Worm (Caenorhabditis elegans) whole organism, L4 larva: ENCODE data around the gene nmy-3.
A peak's percentile ranks its signal among the peaks of the same experiment; 100 is the strongest.
"Not testable (repeated sequence)": the region's sequence is repeated elsewhere in the genome, so short reads cannot be mapped to it uniquely, and the experiment has no call there.

Experiments
- F49E8.2 ChIP-seq: sonication (generic microtip); optimal IDR thresholded peaks from 2 replicates; lab custom pipeline; 2016; ENCODE audit warnings: missing compliant biosample characterization, mild to moderate bottlenecking, missing genetic modification characterization, borderline replicate concordance
- T26A8.4 ChIP-seq: fragments of 200-800 bp; sonication (Bioruptor generic); IDR thresholded peaks from 2 replicates; pipeline ENCODE4 v1.3.6; 2022; ENCODE audit warnings: missing genetic modification characterization, missing compliant biosample characterization
- Y48G9A.11 ChIP-seq: fragments of 200-800 bp; sonication (Bioruptor generic); IDR thresholded peaks from 2 replicates; pipeline ENCODE4 v1.3.6; 2022; ENCODE audit warnings: missing genetic modification reagents, missing genetic modification characterization, missing compliant biosample characterization
- Y5F2A.4 ChIP-seq: fragments of 200-800 bp; sonication (Bioruptor generic); optimal IDR thresholded peaks from 2 replicates; lab custom pipeline; 2018; ENCODE audit warnings: mild to moderate bottlenecking, missing genetic modification characterization, missing compliant biosample characterization
- ZK337.2 ChIP-seq: fragments of 200-800 bp; sonication (Bioruptor generic); IDR thresholded peaks from 2 replicates; pipeline ENCODE4 v1.3.6; 2022; ENCODE audit warnings: missing genetic modification reagents, missing genetic modification characterization, missing compliant biosample characterization
- ZK546.5 ChIP-seq, 2 experiments: sonication (generic microtip); optimal IDR thresholded peaks; 2 replicates each; lab custom pipeline; 2017; ENCODE audit warnings: missing biosample characterization in 2 of 2, missing genetic modification characterization in 2 of 2
- aha-1 ChIP-seq: fragments of 150-350 bp; peaks from one replicate; lab custom pipeline; 2014; ENCODE audit warnings: missing biosample characterization, missing genetic modification characterization
- ama-1 ChIP-seq: fragments of 150-350 bp; optimal IDR thresholded peaks from 2 replicates; lab custom pipeline; 2014; ENCODE audit warnings: inconsistent platforms, mixed read lengths
- ceh-32 ChIP-seq: sonication (generic microtip); optimal IDR thresholded peaks from 2 replicates; lab custom pipeline; 2016; ENCODE audit warnings: mild to moderate bottlenecking, missing genetic modification characterization, missing compliant biosample characterization; ENCODE audit not compliant: poor library complexity
- ceh-62 ChIP-seq: sonication (generic microtip); optimal IDR thresholded peaks from 2 replicates; lab custom pipeline; 2017; ENCODE audit warnings: missing biosample characterization, missing genetic modification characterization
- dmd-9 ChIP-seq: fragments of 200-800 bp; sonication (Bioruptor generic); IDR thresholded peaks from 2 replicates; pipeline ENCODE4 v1.3.6; 2022; ENCODE audit warnings: missing genetic modification reagents, missing genetic modification characterization, missing compliant biosample characterization
- dpl-1 ChIP-seq: fragments of 150-350 bp; optimal IDR thresholded peaks from 2 replicates; lab custom pipeline; 2014; ENCODE audit warnings: missing biosample characterization, missing genetic modification reagents, missing genetic modification characterization
- duxl-1 ChIP-seq: sonication (generic microtip); optimal IDR thresholded peaks from 2 replicates; lab custom pipeline; 2016; ENCODE audit warnings: mild to moderate bottlenecking, missing genetic modification characterization, moderate library complexity, missing compliant biosample characterization; ENCODE audit not compliant: poor library complexity
- egl-43 ChIP-seq: fragments of 200-800 bp; sonication (Bioruptor generic); IDR thresholded peaks from 2 replicates; pipeline ENCODE4 v1.3.6; 2022; ENCODE audit warnings: missing genetic modification reagents, missing genetic modification characterization, missing compliant biosample characterization
- hmg-1.1 ChIP-seq: fragments of 200-800 bp; sonication (Bioruptor generic); IDR thresholded peaks from 2 replicates; pipeline ENCODE4 v1.3.6; 2022; ENCODE audit warnings: missing genetic modification reagents, missing genetic modification characterization, missing compliant biosample characterization
- lin-1 ChIP-seq: fragments of 200-800 bp; sonication (Bioruptor generic); IDR thresholded peaks from 2 replicates; pipeline ENCODE4 v1.3.6; 2022; ENCODE audit warnings: missing genetic modification reagents, missing genetic modification characterization, missing compliant biosample characterization
- lin-13 ChIP-seq: fragments of 150-350 bp; optimal IDR thresholded peaks from 2 replicates; lab custom pipeline; 2014; ENCODE audit warnings: missing biosample characterization, missing genetic modification reagents, missing genetic modification characterization
- lin-15B ChIP-seq: fragments of 150-350 bp; sonication (generic microtip); optimal IDR thresholded peaks from 3 replicates; lab custom pipeline; 2014; ENCODE audit warnings: missing biosample characterization, missing genetic modification characterization
- lin-29 ChIP-seq: fragments of 200-800 bp; sonication (Bioruptor generic); IDR thresholded peaks from 2 replicates; pipeline ENCODE4 v1.3.6; 2022; ENCODE audit warnings: missing genetic modification reagents, missing genetic modification characterization, missing compliant biosample characterization
- lir-3 ChIP-seq: sonication (generic microtip); optimal IDR thresholded peaks from 2 replicates; lab custom pipeline; 2016; ENCODE audit warnings: mild to moderate bottlenecking, missing genetic modification characterization, missing compliant biosample characterization
- madf-5 ChIP-seq, 2 experiments: fragments of 200-800 bp; sonication (Bioruptor generic); IDR thresholded peaks; 2 replicates each; pipeline ENCODE4 v1.3.6; 2022; ENCODE audit warnings: missing compliant biosample characterization in 2 of 2, missing genetic modification characterization in 2 of 2
- madf-9 ChIP-seq: fragments of 200-800 bp; sonication (Bioruptor generic); conservative IDR thresholded peaks from 2 replicates; pipeline ENCODE4 v1.3.6; 2022; ENCODE audit warnings: missing genetic modification reagents, missing genetic modification characterization, missing compliant biosample characterization
- mdl-1 ChIP-seq, 2 experiments: fragments of 150-350 bp in 1 of 2; sonication (generic microtip) in 1 of 2; optimal IDR thresholded peaks; 2 replicates each; lab custom pipeline; 2014 to 2017; ENCODE audit warnings: missing biosample characterization in 2 of 2, missing genetic modification characterization in 2 of 2
- mxl-2 ChIP-seq: fragments of 200-800 bp; sonication (Bioruptor generic); conservative IDR thresholded peaks from 2 replicates; pipeline ENCODE4 v1.3.6; 2022; ENCODE audit warnings: missing genetic modification reagents, missing genetic modification characterization, missing compliant biosample characterization
- nhr-237 ChIP-seq: sonication (generic microtip); optimal IDR thresholded peaks from 2 replicates; lab custom pipeline; 2017; ENCODE audit warnings: missing biosample characterization, missing genetic modification characterization
- nhr-25 ChIP-seq: sonication (generic microtip); optimal IDR thresholded peaks from 2 replicates; lab custom pipeline; 2017; ENCODE audit warnings: missing genetic modification characterization, mild to moderate bottlenecking, missing compliant biosample characterization, antibody characterized with exemption, moderate library complexity, borderline replicate concordance; ENCODE audit not compliant: insufficient read depth
- nhr-28 ChIP-seq: fragments of 150-350 bp; optimal IDR thresholded peaks from 2 replicates; lab custom pipeline; 2014; ENCODE audit warnings: missing biosample characterization, missing genetic modification characterization
- nhr-77 ChIP-seq: fragments of 150-350 bp; optimal IDR thresholded peaks from 2 replicates; lab custom pipeline; 2014; ENCODE audit warnings: missing biosample characterization, missing genetic modification characterization
- pha-4 ChIP-seq, 2 experiments: fragments of 150-350 bp in 1 of 2; fragments of 200-800 bp in 1 of 2; sonication (Bioruptor generic) in 1 of 2; IDR thresholded peaks in 1 of 2; optimal IDR thresholded peaks in 1 of 2; 2 replicates each; pipeline versions ENCODE4 v1.3.6 to Lab custom; 2014 to 2022; ENCODE audit warnings: missing genetic modification characterization in 2 of 2, missing genetic modification reagents in 2 of 2, missing biosample characterization in 1 of 2, missing compliant biosample characterization in 1 of 2
- php-3 ChIP-seq: fragments of 200-800 bp; sonication (Bioruptor generic); IDR thresholded peaks from 2 replicates; pipeline ENCODE4 v1.3.6; 2022; ENCODE audit warnings: missing genetic modification reagents, missing genetic modification characterization, missing compliant biosample characterization
- skn-1 ChIP-seq: fragments of 150-350 bp; optimal IDR thresholded peaks from 2 replicates; lab custom pipeline; 2014; ENCODE audit warnings: missing biosample characterization, missing genetic modification characterization
- snpc-1.2 ChIP-seq: fragments of 200-800 bp; sonication (Bioruptor generic); IDR thresholded peaks from 2 replicates; pipeline ENCODE4 v1.3.6; 2022; ENCODE audit warnings: missing genetic modification reagents, missing genetic modification characterization, missing compliant biosample characterization
- tag-97 ChIP-seq: fragments of 200-800 bp; sonication (Bioruptor generic); IDR thresholded peaks from 2 replicates; pipeline ENCODE4 v1.3.6; 2022; ENCODE audit warnings: missing genetic modification characterization, missing compliant biosample characterization
- unc-39 ChIP-seq: sonication (generic microtip); optimal IDR thresholded peaks from 2 replicates; lab custom pipeline; 2017; ENCODE audit warnings: missing biosample characterization, missing genetic modification characterization
- unc-62 ChIP-seq, 3 experiments: fragments of 150-350 bp in 1 of 3; sonication (generic microtip); optimal IDR thresholded peaks in 2 of 3; peaks in 1 of 3; 1 replicate in 1 of 3; 2 replicates in 2 of 3; lab custom pipeline; 2014 to 2017; ENCODE audit warnings: missing biosample characterization in 3 of 3, missing genetic modification characterization in 3 of 3, missing genetic modification reagents in 3 of 3, missing genotype in 1 of 3
- zfp-3 ChIP-seq: fragments of 200-800 bp; sonication (Bioruptor generic); conservative IDR thresholded peaks from 2 replicates; pipeline ENCODE4 v1.3.6; 2022; ENCODE audit warnings: missing genetic modification reagents, missing genetic modification characterization, missing compliant biosample characterization
- ztf-11 ChIP-seq: fragments of 150-350 bp; optimal IDR thresholded peaks from 2 replicates; lab custom pipeline; 2014; ENCODE audit warnings: missing biosample characterization, missing genetic modification characterization
- ztf-7 ChIP-seq: fragments of 150-350 bp; optimal IDR thresholded peaks from 2 replicates; lab custom pipeline; 2014; ENCODE audit warnings: missing biosample characterization, missing genetic modification characterization

Gene nmy-3

DNA sequence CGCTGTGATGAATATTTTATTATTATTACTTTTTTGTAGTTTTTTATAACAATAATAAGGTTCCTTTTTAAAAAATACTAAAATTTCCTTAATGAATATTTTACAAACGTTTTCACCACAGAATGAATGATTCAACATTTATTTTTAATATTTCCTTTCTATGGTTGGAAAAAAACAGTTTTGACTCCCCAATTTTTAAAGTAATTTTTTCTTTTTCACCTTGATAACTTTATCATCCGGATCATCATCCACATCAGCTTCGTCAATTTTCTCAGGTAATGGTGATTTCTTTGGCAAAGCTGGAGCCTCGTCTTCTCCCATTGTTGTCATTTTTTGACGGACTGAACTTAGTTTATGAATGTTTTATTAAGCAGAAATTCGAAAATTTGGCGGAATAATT lies 30.6 kb upstream of the nmy-3 start, which contains the start of gene rab-28:
rab-28 (minus strand) TSS at position 343 of the 400 bp plus-strand sequence.
- TF ChIP-seq lin-15B: no peak
- TF ChIP-seq aha-1 (tag; lab: Kevin White, UChicago): peak; percentile 97

DNA sequence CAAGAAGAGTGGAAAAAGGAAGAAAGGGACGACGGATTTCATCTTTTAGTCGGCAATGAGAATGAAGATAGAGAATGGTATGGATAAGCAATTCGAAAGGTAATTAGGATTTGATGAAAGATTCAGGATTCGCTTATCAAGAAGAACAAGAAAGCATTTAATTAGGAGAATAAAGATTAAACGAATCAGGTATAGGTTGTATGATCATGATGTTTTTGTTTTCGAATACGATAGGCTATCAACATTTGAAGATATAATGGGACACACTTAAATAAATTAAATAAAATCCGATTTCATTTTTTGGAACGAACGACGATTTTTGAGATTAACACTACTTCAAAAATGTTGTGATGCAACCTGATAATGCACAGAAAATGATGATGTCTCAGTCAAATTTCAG lies 28.9 kb upstream of the nmy-3 start, which contains the start of gene Y11D7A.5:
Y11D7A.5 (minus strand) TSS at position 101 of the 400 bp plus-strand sequence.
- no peak for TF ChIP-seq snpc-1.2
- peak in 1 of 2 experiments; percentile 28 for TF ChIP-seq unc-62 (GFP tag; optimal IDR thresholded peaks at IDR 0.05 in 1 of 2; lab: Kevin White, UChicago)
- no peak for TF ChIP-seq unc-62 (tag; optimal IDR thresholded peaks at IDR 0.05; lab: Kevin White, UChicago)

DNA sequence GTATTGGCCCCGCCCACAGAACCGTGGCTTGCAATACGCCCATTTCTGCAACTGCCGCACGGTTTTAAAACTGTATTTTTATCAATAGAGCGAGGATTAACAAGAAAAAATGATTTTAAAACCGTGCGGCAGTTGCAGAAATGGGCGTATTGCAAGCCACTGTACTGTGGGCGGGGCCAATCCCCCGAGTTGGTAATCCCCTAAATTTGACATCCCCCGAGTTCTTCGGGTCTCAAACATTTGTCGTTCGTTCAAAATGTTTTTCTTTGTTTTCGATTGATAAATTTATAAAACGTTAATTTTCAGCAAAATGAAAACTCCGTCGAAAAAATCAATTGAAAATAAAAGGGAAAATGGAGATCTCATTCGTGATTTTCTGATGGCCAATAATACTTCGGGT lies 25.1 kb upstream of the nmy-3 start, which contains the start of gene Y11D7A.7:
Y11D7A.7 (plus strand) TSS at position 301 of the 400 bp plus-strand sequence.
- not testable (repeated sequence) for TF ChIP-seq T26A8.4; mdl-1 (tag; optimal IDR thresholded peaks at IDR 0.05; lab: Kevin White, UChicago); lir-3 (tag; lab: Kevin White, UChicago)

- TF ChIP-seq egl-43 (GFP tag; lab: Robert Waterston, UW): no peak
- no peak for TF ChIP-seq ZK546.5 (tag; optimal IDR thresholded peaks at IDR 0.05; lab: Kevin White, UChicago)
- no peak for TF ChIP-seq ZK337.2 (GFP tag; lab: Robert Waterston, UW)
- no peak for TF ChIP-seq lin-13 (GFP tag; lab: Kevin White, UChicago)
- no peak for TF ChIP-seq Y48G9A.11 (GFP tag; lab: Robert Waterston, UW)
- TF ChIP-seq Y5F2A.4 (GFP tag; lab: Kevin White, UChicago): no peak
Measured at ce11 chrIV:9251079-9251478, 23.2 kb upstream of the nmy-3 start, which contains the start of gene Y11D7A.8. TSS of gene Y11D7A.8 (plus strand) at chrIV:9251379.

- no peak for TF ChIP-seq ztf-11
- no peak for TF ChIP-seq egl-43 (GFP tag; lab: Robert Waterston, UW)
- TF ChIP-seq zfp-3 (GFP tag; lab: Robert Waterston, UW): no peak
- no peak for TF ChIP-seq madf-9
- no peak for TF ChIP-seq unc-39 (tag; lab: Kevin White, UChicago)
- no peak for TF ChIP-seq ceh-62
- TF ChIP-seq nhr-77 (tag; lab: Kevin White, UChicago): no peak
- TF ChIP-seq skn-1 (tag; lab: Kevin White, UChicago): no peak
- no peak for TF ChIP-seq nhr-237 (tag; lab: Kevin White, UChicago)
- no peak for TF ChIP-seq mdl-1 (tag; optimal IDR thresholded peaks at IDR 0.05; lab: Kevin White, UChicago)
- no peak for TF ChIP-seq nhr-28
- no peak for TF ChIP-seq hmg-1.1
- no peak for TF ChIP-seq duxl-1 (tag; lab: Kevin White, UChicago)
Measured at ce11 chrIV:9256017-9256416, 18.3 kb upstream of the nmy-3 start, which contains the start of gene Y11D7A.9. TSS of gene Y11D7A.9 (minus strand) at chrIV:9256117.

ce11 chrIV:9256865-9257264 lies 17.4 kb upstream of the nmy-3 start:
- TF ChIP-seq mxl-2 (GFP tag; lab: Robert Waterston, UW) (no peak), aha-1 (tag; lab: Kevin White, UChicago) (peak; percentile 76)

DNA sequence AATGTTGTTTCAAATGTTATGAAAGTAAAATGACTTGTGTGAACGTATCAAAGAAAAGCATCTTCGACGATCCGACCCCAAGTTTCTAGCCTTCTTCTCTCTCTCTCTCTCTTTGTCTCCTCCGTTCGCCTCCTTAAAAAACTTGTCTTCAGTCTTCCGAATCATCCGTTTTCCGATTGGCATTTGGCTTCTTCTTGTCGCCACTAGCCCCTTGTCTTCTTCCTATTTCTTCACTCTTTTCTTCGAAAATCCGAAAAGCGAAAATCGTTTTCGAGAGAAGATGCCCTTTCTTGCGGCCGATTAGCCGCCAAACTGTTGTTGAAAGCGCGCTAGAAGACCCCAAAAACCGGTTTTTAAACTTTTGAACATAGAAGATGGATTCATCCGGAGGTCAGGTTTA lies 15.7 kb upstream of the nmy-3 start:
- TF ChIP-seq ceh-32: no peak
- no peak for TF ChIP-seq egl-43 (GFP tag; lab: Robert Waterston, UW)
- no peak for TF ChIP-seq skn-1 (tag; lab: Kevin White, UChicago)
- TF ChIP-seq dpl-1: no peak
- no peak for TF ChIP-seq tag-97
- TF ChIP-seq zfp-3 (GFP tag; lab: Robert Waterston, UW): no peak
- no peak for TF ChIP-seq madf-5 (GFP tag; IDR thresholded peaks at IDR 0.05; lab: Robert Waterston, UW)
- TF ChIP-seq pha-4 (GFP tag; IDR thresholded peaks at IDR 0.05; lab: Robert Waterston, UW): no peak
- TF ChIP-seq pha-4 (tag; optimal IDR thresholded peaks at IDR 0.05; lab: Kevin White, UChicago): no peak
- no peak for TF ChIP-seq dmd-9
- TF ChIP-seq ztf-11: no peak
- no peak for TF ChIP-seq lin-1 (GFP tag; lab: Robert Waterston, UW)
- no peak for TF ChIP-seq lin-29 (GFP tag; lab: Robert Waterston, UW)
- TF ChIP-seq php-3: no peak
- no peak for TF ChIP-seq unc-39 (tag; lab: Kevin White, UChicago)
- no peak for TF ChIP-seq nhr-25 (tag; lab: Kevin White, UChicago)
- no peak for TF ChIP-seq F49E8.2 (tag; lab: Kevin White, UChicago)
- TF ChIP-seq ama-1: peak; percentile 93
- no peak for TF ChIP-seq ztf-7 (tag; lab: Kevin White, UChicago)
